Worm (Caenorhabditis elegans): ENCODE measurements around the gene gcy-6.

- TF ChIP-seq W03F9.2 (tag; optimal IDR thresholded peaks at IDR 0.05): no peak
- no peak for TF ChIP-seq him-1 (tag; optimal IDR thresholded peaks at IDR 0.05)
- TF ChIP-seq dao-5 (tag; optimal IDR thresholded peaks at IDR 0.05): no peak
Measured at ce11 chrV:10320101-10320761, 6.4 kb upstream of the gcy-6 start, which contains the start of the genes gna-1 and B0024.13.
